Worm (Caenorhabditis elegans): ENCODE data around the gene sym-2.

- TF ChIP-seq hlh-12 (tag; optimal IDR thresholded peaks at IDR 0.05) (no peak), dpl-1 (GFP tag; optimal IDR thresholded peaks at IDR 0.05) (no peak), attf-6 (GFP tag; IDR thresholded peaks at IDR 0.05) (no peak), ztf-22 (GFP tag; optimal IDR thresholded peaks at IDR 0.05) (no peak), akir-1 (GFP tag; optimal IDR thresholded peaks at IDR 0.05) (no peak), lin-35 (GFP tag; optimal IDR thresholded peaks at IDR 0.05) (no peak), atf-7 (tag; optimal IDR thresholded peaks at IDR 0.05) (no peak)
These were observed 44.2 kb upstream of the sym-2 start for ce11 chrII:9232493-9232892.
